Worm (Caenorhabditis elegans) whole organism, mixed stage, embryonic: ENCODE measurements around the gene M02B7.7.

Source experiments
- M03D4.4 ChIP-seq: sonication (generic microtip); optimal IDR thresholded peaks from 2 replicates; lab custom pipeline; 2017; ENCODE audit warnings: mild to moderate bottlenecking, missing genetic modification characterization, missing compliant biosample characterization
- bed-3 ChIP-seq: fragments of 200-800 bp; sonication (Bioruptor generic); optimal IDR thresholded peaks from 3 replicates; lab custom pipeline; 2018; ENCODE audit warnings: mild to moderate bottlenecking, missing genetic modification characterization, moderate library complexity, missing compliant biosample characterization
- blmp-1 ChIP-seq: fragments of 150-350 bp; optimal IDR thresholded peaks from 2 replicates; lab custom pipeline; 2014; ENCODE audit warnings: missing biosample characterization, missing genetic modification characterization
- ceh-39 ChIP-seq: fragments of 150-350 bp; optimal IDR thresholded peaks from 2 replicates; lab custom pipeline; 2014; ENCODE audit warnings: missing biosample characterization, missing genetic modification characterization
- ceh-43 ChIP-seq: fragments of 200-800 bp; sonication (Bioruptor generic); optimal IDR thresholded peaks from 2 replicates; lab custom pipeline; 2018; ENCODE audit warnings: mild to moderate bottlenecking, missing genetic modification characterization, moderate library complexity, missing compliant biosample characterization
- ceh-83 ChIP-seq: fragments of 200-800 bp; sonication (Bioruptor generic); optimal IDR thresholded peaks from 2 replicates; lab custom pipeline; 2018; ENCODE audit warnings: mild to moderate bottlenecking, missing genetic modification characterization, missing compliant biosample characterization
- ces-1 ChIP-seq: fragments of 150-350 bp; optimal IDR thresholded peaks from 2 replicates; lab custom pipeline; 2014; ENCODE audit warnings: missing biosample characterization, missing genetic modification reagents, missing genetic modification characterization
- cnd-1 ChIP-seq: fragments of 200-800 bp; sonication (Bioruptor generic); optimal IDR thresholded peaks from 2 replicates; lab custom pipeline; 2018; ENCODE audit warnings: mild to moderate bottlenecking, missing genetic modification characterization, missing compliant biosample characterization
- drap-1 ChIP-seq: fragments of 200-800 bp; sonication (Bioruptor generic); optimal IDR thresholded peaks from 3 replicates; lab custom pipeline; 2018; ENCODE audit warnings: mild to moderate bottlenecking, missing genetic modification characterization, missing compliant biosample characterization
- elt-1 ChIP-seq: sonication (generic microtip); optimal IDR thresholded peaks from 2 replicates; lab custom pipeline; 2017; ENCODE audit warnings: missing genetic modification characterization, mild to moderate bottlenecking, missing compliant biosample characterization, antibody characterized with exemption, moderate library complexity, borderline replicate concordance; ENCODE audit not compliant: insufficient read depth
- flh-1 ChIP-seq: fragments of 200-800 bp; sonication (Bioruptor generic); optimal IDR thresholded peaks from 2 replicates; lab custom pipeline; 2018; ENCODE audit warnings: mild to moderate bottlenecking, missing genetic modification characterization, moderate library complexity, missing compliant biosample characterization
- hlh-1 ChIP-seq: fragments of 150-350 bp; optimal IDR thresholded peaks from 2 replicates; lab custom pipeline; 2014; ENCODE audit warnings: missing biosample characterization, missing genetic modification reagents, missing genetic modification characterization
- lin-13 ChIP-seq: fragments of 150-350 bp; optimal IDR thresholded peaks from 2 replicates; lab custom pipeline; 2014; ENCODE audit warnings: missing biosample characterization, missing genetic modification characterization
- mab-5 ChIP-seq: fragments of 150-350 bp; optimal IDR thresholded peaks from 2 replicates; lab custom pipeline; 2014; ENCODE audit warnings: missing biosample characterization, missing genetic modification characterization
- mep-1 ChIP-seq: fragments of 150-350 bp; optimal IDR thresholded peaks from 2 replicates; lab custom pipeline; 2017; ENCODE audit warnings: missing biosample characterization, missing genetic modification reagents, missing genetic modification characterization, inconsistent platforms
- mls-2 ChIP-seq: sonication (generic microtip); optimal IDR thresholded peaks from 2 replicates; lab custom pipeline; 2016; ENCODE audit warnings: mild to moderate bottlenecking, missing genetic modification characterization, moderate library complexity, missing compliant biosample characterization
- nhr-12 ChIP-seq: fragments of 150-350 bp; optimal IDR thresholded peaks from 2 replicates; lab custom pipeline; 2014; ENCODE audit warnings: missing biosample characterization, missing genetic modification characterization
- nhr-2 ChIP-seq: fragments of 150-350 bp; optimal IDR thresholded peaks from 2 replicates; lab custom pipeline; 2014; ENCODE audit warnings: missing biosample characterization, missing genetic modification characterization
- nhr-237 ChIP-seq: fragments of 150-350 bp; optimal IDR thresholded peaks from 2 replicates; lab custom pipeline; 2014; ENCODE audit warnings: missing biosample characterization, missing genetic modification characterization
- nhr-28 ChIP-seq: fragments of 150-350 bp; optimal IDR thresholded peaks from 2 replicates; lab custom pipeline; 2014; ENCODE audit warnings: missing biosample characterization, missing genetic modification characterization
- pha-4 ChIP-seq: fragments of 150-350 bp; optimal IDR thresholded peaks from 2 replicates; lab custom pipeline; 2018; ENCODE audit warnings: missing biosample characterization, missing genetic modification reagents, missing genetic modification characterization
- sem-2 ChIP-seq: fragments of 200-800 bp; sonication (Bioruptor generic); optimal IDR thresholded peaks from 2 replicates; lab custom pipeline; 2018; ENCODE audit warnings: mild to moderate bottlenecking, missing genetic modification characterization, missing compliant biosample characterization
- snpc-4 ChIP-seq: fragments of 150-350 bp; optimal IDR thresholded peaks from 2 replicates; lab custom pipeline; 2014; ENCODE audit warnings: missing biosample characterization, missing genetic modification characterization
- sptf-1 ChIP-seq: sonication (generic microtip); optimal IDR thresholded peaks from 2 replicates; lab custom pipeline; 2017; ENCODE audit warnings: mild to moderate bottlenecking, missing genetic modification characterization, moderate library complexity, missing compliant biosample characterization
- tbx-8 ChIP-seq: fragments of 200-800 bp; sonication (Bioruptor generic); optimal IDR thresholded peaks from 2 replicates; lab custom pipeline; 2018; ENCODE audit warnings: mild to moderate bottlenecking, missing genetic modification characterization, moderate library complexity, missing compliant biosample characterization
- unc-120 ChIP-seq: sonication (generic microtip); optimal IDR thresholded peaks from 2 replicates; lab custom pipeline; 2017; ENCODE audit warnings: missing genetic modification characterization, missing compliant biosample characterization; ENCODE audit not compliant: poor library complexity, severe bottlenecking
- unc-39 ChIP-seq: fragments of 150-350 bp; optimal IDR thresholded peaks from 2 replicates; lab custom pipeline; 2014; ENCODE audit warnings: missing biosample characterization, missing genetic modification characterization
- unc-62 ChIP-seq: fragments of 150-350 bp; optimal IDR thresholded peaks from 2 replicates; lab custom pipeline; 2014; ENCODE audit warnings: missing biosample characterization, missing genetic modification reagents, missing genetic modification characterization
- ztf-11 ChIP-seq: fragments of 150-350 bp; optimal IDR thresholded peaks from 2 replicates; lab custom pipeline; 2014; ENCODE audit warnings: missing biosample characterization, missing genetic modification characterization

The M02B7.7 gene

DNA sequence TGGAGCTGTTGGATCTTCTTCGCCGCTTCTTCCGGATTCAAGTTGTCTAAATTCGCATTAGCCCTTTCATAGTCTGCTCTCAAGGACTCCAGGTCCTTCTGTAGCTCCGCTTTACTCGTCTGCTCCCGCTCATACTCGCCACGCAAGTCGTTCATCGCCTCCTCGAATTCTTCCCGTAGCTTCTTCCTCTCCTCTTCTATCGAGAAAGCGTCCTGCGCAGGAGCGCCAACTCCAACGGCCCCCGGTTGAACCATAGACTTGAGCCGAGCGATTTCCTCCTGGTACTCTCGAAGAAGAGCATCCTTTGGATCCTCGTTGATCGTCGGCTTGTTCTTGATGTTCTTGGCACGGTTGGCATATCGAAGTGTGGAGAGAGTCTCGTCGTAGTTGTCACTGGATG lies 9.6 kb downstream of the M02B7.7 start:
- TF ChIP-seq snpc-4 (tag; lab: Kevin White, UChicago): no peak
- no peak for TF ChIP-seq nhr-237 (tag; lab: Kevin White, UChicago)

DNA sequence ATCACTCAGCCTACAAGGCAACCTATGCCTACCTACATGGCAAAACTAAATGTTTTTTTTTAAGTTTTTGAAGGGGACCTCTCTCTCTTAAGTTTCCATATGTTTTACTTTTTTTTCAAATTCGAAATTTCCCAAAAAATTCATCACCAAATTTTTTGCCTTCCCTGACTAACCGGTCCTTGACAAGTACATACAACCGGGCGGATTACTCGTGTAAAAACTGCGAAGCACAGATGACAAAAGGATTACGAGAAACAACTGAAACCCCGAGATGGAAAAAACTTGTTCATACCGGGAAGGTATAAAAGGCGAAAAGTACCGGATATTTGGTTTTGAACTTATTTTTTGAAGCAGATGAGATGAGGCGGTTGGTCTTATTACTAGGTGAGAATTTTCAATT lies 12.6 kb downstream of the M02B7.7 start, which contains the start of gene K09B3.1:
Gene K09B3.1, plus strand, starts transcription at position 301 of the 400 bp plus-strand sequence.
- no peak for TF ChIP-seq mep-1 (tag; lab: Kevin White, UChicago)
- no peak for TF ChIP-seq unc-62
- no peak for TF ChIP-seq cnd-1
- no peak for TF ChIP-seq unc-120
- no peak for TF ChIP-seq elt-1 (tag; lab: Kevin White, UChicago)
- TF ChIP-seq sem-2 (GFP tag; lab: Kevin White, UChicago): no peak
- no peak for TF ChIP-seq tbx-8
- no peak for TF ChIP-seq hlh-1 (tag; lab: Kevin White, UChicago)
- no peak for TF ChIP-seq nhr-28 (tag; lab: Kevin White, UChicago)
- no peak for TF ChIP-seq snpc-4 (tag; lab: Kevin White, UChicago)
- TF ChIP-seq pha-4 (tag; lab: Kevin White, UChicago): no peak
- TF ChIP-seq blmp-1 (tag; lab: Kevin White, UChicago): no peak
- no peak for TF ChIP-seq mab-5 (tag; lab: Kevin White, UChicago)
- TF ChIP-seq mls-2 (tag; lab: Kevin White, UChicago): no peak
- no peak for TF ChIP-seq nhr-2 (tag; lab: Kevin White, UChicago)
- TF ChIP-seq ceh-39 (tag; lab: Kevin White, UChicago): no peak
- no peak for TF ChIP-seq M03D4.4
- no peak for TF ChIP-seq nhr-237 (tag; lab: Kevin White, UChicago)

DNA sequence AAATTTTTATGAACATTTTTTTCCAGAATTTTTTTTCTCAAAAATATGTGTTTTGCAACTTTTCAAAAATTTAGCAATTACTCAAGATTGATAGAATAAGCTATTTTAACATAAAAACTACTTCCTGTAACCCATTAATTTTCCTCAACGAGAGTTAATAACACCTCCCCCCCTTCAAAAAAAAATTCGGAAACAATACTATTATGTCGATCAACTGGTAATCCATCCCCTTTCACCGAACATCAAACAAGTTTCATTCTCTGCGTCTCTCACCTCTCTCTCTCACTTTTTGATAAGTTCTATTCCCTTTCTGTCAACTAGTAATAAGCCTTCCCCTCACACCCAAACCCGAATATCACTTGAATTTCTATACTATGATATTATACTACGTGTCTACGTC lies 23.1 kb downstream of the M02B7.7 start, which contains the start of gene glct-6:
Gene glct-6, plus strand, starts transcription at position 301 of the 400 bp plus-strand sequence.
- TF ChIP-seq unc-39 (tag; lab: Kevin White, UChicago) (no peak), mab-5 (tag; lab: Kevin White, UChicago) (no peak), mep-1 (tag; lab: Kevin White, UChicago) (no peak), ceh-83 (GFP tag; lab: Kevin White, UChicago) (no peak), ces-1 (GFP tag; lab: Kevin White, UChicago) (no peak), ceh-39 (tag; lab: Kevin White, UChicago) (no peak), sptf-1 (tag; lab: Kevin White, UChicago) (no peak), pha-4 (tag; lab: Kevin White, UChicago) (no peak), cnd-1 (no peak), nhr-12 (no peak), ztf-11 (tag; lab: Kevin White, UChicago) (no peak), unc-62 (no peak), flh-1 (no peak), nhr-2 (tag; lab: Kevin White, UChicago) (no peak), elt-1 (tag; lab: Kevin White, UChicago) (no peak), nhr-237 (tag; lab: Kevin White, UChicago) (no peak), drap-1 (GFP tag; lab: Kevin White, UChicago) (no peak), blmp-1 (tag; lab: Kevin White, UChicago) (no peak), lin-13 (tag; lab: Kevin White, UChicago) (no peak)
- TF ChIP-seq, all 35 proteins: peak for 0

DNA sequence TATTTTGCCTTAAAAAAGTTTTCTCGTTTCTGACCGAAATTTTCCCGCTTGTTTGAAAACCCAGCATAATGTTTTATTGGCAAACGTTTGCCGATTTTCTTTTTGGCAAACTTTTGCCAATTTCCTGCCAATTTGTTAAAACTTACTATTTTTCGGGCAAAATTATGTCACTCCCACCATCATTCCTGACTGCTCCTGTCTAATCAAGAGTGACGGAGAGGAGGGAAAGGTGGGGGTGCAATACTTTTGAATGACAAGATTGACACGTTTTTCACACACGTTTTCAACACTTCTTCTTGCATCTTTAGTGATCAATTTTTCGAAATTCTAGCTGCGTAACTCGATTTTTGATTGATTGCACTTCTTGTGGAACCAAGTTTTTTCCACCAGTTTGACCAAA lies 25.5 kb downstream of the M02B7.7 start:
- no peak for TF ChIP-seq bed-3 (GFP tag; lab: Kevin White, UChicago)
- TF ChIP-seq unc-62: peak; percentile 58
- TF ChIP-seq nhr-28 (tag; lab: Kevin White, UChicago): no peak

DNA sequence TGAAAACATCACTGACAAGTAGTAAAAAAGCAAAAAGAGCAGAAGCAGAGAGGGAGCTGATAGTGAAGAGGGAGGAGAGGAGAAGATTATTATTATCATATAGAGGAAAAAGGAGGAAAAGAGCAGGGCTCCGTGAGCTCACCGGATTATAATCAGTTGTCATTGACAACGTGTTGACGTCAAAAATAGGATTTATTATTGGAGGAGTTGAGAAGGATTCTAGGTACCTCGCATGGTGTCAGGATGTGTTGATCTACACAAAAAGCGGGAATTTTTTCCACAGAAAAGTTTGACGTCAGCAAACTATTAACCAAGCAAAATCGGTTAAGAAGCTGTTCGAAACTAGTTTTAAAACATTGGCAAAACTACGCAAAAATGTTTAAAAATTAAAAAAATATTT lies 32.8 kb downstream of the M02B7.7 start:
- no peak for TF ChIP-seq blmp-1 (tag; lab: Kevin White, UChicago)

DNA sequence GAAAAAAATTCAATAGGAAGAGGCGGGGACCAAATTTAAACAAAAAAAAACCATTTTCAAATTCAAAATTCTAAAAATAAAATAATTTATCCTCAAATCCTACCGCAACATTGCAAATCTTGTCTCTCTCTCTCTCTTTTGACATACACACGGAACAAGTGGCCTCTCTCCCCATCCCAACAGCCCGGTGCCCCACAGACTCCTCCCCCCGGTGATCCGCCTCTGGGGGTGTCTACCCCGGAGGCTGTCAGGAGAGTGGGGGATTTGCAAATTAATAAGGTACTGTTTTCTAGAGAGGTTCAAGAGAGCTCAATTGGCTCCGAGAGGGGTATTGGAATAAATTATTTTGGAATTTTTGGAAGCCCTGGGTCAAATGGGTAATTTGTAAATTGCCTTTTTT lies 39.2 kb downstream of the M02B7.7 start:
- TF ChIP-seq ceh-43 (GFP tag; lab: Kevin White, UChicago) (no peak), mls-2 (tag; lab: Kevin White, UChicago) (peak; percentile 6), hlh-1 (tag; lab: Kevin White, UChicago) (peak; percentile 57)
- TF ChIP-seq, all 35 proteins: peak for 2
